Fruit fly (Drosophila melanogaster): Measurements from ENCODE around the gene mRF1.

mRF1 gene

DNA sequence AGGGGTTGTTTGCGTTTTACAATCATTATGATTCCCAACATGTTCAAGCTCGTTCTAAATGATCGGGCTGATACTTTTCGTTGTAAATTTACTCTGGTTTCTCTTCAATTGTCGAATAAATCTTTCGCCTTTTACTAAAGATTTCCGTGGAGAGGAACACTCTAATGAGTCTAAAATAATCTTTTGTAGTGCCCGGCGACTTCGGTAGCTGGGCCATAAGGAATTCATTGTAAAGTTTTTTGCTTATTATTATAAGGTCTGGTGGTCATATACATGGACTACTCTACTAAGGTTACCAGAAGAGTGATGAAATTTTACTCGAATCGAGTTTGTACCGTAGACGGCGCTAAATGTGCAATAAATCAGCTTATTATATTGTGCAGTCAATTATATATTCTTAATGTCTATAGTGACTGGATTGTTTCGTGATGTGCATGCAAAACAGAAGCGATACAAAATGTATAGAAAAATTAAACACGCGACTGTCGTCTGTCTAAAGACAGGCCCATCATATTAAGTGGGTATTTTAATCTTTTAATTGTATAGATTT lies 25.1 kb downstream of the mRF1 start:
- TF ChIP-seq Abd-B (GFP tag; optimal IDR thresholded peaks at IDR 0.05) (no peak), sv (GFP tag; optimal IDR thresholded peaks at IDR 0.05) (no peak), CrebA (GFP tag; optimal IDR thresholded peaks at IDR 0.05; ENCODE audit: borderline replicate concordance) (no peak), usp (GFP tag; optimal IDR thresholded peaks at IDR 0.05) (no peak), dl (GFP tag; optimal IDR thresholded peaks at IDR 0.05; ENCODE audit: insufficient read depth in 1 of 2, partially characterized antibody in 2 of 2) (no peak), woc (GFP tag; optimal IDR thresholded peaks at IDR 0.05) (no peak), fru (GFP tag; optimal IDR thresholded peaks at IDR 0.05) (no peak), tai (GFP tag; optimal IDR thresholded peaks at IDR 0.05) (no peak)

DNA sequence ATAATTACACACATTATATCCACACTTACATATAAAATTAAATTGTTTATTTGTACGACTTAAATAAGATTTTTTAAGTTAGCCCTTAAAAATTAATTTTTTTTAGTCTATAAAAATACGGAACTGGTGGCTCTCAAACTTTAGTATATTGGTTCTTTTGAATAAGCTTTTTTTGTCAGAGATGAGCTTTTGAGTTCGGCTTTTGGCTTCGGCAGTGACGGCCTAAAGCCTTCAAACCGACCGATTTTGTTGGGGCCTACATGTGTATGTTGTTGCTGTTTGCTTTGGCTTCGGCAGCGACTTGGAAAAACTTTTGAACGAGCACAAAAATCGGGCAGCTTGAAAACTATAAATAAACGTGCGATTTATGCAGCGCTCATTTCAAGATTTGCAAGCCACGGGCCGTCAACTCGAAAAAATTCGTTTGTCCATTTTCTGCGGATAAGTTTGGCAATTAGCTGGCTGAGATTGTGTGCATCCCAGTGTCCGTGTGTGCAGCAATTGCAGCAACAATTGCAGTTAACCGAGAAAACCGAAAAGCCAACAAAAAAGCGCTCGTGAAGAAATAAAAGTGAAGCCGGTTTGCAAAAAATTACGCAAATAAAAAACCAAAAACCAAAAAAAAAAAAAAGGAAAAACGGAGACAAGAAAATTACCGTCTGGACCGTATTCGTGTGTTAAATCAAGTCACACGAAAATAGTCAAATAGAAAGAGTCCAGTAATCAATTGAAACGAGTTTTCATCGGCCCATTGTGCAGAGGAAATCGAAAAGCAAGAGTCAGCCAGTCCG lies 26.3 kb downstream of the mRF1 start, which contains the start of gene CG16820:
Gene CG16820, plus strand, starts transcription at position 378 of the 791 bp plus-strand sequence.
- TF ChIP-seq Jra (GFP tag; optimal IDR thresholded peaks at IDR 0.05), result no peak
- TF ChIP-seq dmrt93B (GFP tag; optimal IDR thresholded peaks at IDR 0.05), result no peak
- TF ChIP-seq psq (GFP tag; optimal IDR thresholded peaks at IDR 0.05), result no peak
- no peak for TF ChIP-seq Myc (optimal IDR thresholded peaks at IDR 0.05)
- no peak for TF ChIP-seq rgr (GFP tag; optimal IDR thresholded peaks at IDR 0.05)
- no peak for TF ChIP-seq CG32264 (GFP tag; optimal IDR thresholded peaks at IDR 0.05)
- no peak for TF ChIP-seq OdsH (GFP tag; optimal IDR thresholded peaks at IDR 0.05)
- TF ChIP-seq CG9705 (GFP tag; optimal IDR thresholded peaks at IDR 0.05), result no peak
- TF ChIP-seq dl (GFP tag; optimal IDR thresholded peaks at IDR 0.05; ENCODE audit: insufficient read depth in 1 of 2, partially characterized antibody in 2 of 2), result no peak
- no peak for TF ChIP-seq lola (GFP tag; optimal IDR thresholded peaks at IDR 0.05)
- TF ChIP-seq Hnf4 (GFP tag; optimal IDR thresholded peaks at IDR 0.05), result no peak

DNA sequence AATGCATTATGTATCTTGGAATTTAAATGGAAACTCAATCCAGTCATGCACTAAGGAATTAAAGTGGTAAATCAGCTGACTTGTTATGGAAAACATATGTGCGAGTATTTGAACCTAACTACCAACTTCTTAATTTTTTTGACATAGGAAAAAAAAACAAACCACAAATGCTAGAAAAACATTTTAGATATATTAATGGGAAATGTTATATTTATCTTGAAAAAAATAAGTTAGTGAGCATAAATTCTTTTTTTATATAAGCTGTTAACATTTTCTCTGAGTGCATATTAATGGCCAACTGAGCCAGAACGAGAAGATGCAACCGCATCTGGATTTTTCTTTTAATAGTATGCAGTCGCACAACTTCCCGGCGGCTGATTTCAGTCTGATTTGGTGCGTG lies 31.4 kb downstream of the mRF1 start:
- TF ChIP-seq usp (GFP tag; optimal IDR thresholded peaks at IDR 0.05) (no peak), fru (GFP tag; optimal IDR thresholded peaks at IDR 0.05) (no peak), tai (GFP tag; optimal IDR thresholded peaks at IDR 0.05) (no peak)

DNA sequence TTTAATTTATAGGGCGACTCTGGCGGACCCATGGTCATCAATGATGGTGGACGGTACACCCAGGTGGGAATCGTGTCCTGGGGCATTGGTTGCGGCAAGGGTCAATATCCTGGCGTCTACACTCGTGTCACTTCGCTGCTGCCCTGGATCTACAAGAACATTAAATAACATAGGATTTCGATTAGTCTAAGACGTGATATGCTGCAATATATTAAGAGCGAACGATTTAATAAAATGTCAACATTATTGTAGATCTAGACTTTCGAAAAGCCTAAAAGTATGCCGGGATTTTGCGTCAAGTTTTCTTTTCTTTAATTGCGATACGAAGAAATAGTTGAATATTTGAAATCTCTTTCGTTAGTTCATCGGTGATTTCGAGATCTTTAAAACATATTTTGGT lies 37.4 kb downstream of the mRF1 start, which contains the start of gene Naa20B:
Gene Naa20B, plus strand, starts transcription at position 301 of the 400 bp plus-strand sequence.
- TF ChIP-seq GATAd (GFP tag; optimal IDR thresholded peaks at IDR 0.05) (no peak), Sp1 (GFP tag; optimal IDR thresholded peaks at IDR 0.05) (no peak), Vsx2 (GFP tag; optimal IDR thresholded peaks at IDR 0.05; ENCODE audit: partially characterized antibody) (no peak), psq (GFP tag; optimal IDR thresholded peaks at IDR 0.05) (no peak), HLH106 (tag; optimal IDR thresholded peaks at IDR 0.05) (no peak)

DNA sequence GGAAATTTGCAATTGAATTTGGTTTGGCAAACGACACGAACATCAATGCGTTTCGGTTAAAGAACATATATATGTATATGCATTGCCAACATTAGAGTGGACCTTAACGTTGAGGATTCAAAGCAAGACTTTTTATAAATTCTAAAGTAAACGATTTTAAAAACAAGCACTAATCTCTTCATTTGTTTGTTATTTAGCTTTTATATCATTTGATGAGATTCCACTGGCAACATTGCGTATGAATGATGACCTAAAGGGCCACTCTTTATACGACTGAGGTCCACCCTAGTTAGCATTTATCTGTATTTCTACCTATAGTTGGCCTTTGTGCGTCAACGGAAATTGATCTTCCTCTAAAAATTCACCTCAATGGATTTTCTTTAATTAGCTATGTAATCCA lies 38.9 kb downstream of the mRF1 start:
- TF ChIP-seq Dfd (GFP tag; optimal IDR thresholded peaks at IDR 0.05) (no peak), tai (GFP tag; optimal IDR thresholded peaks at IDR 0.05) (no peak), sv (GFP tag; optimal IDR thresholded peaks at IDR 0.05) (no peak), dl (GFP tag; optimal IDR thresholded peaks at IDR 0.05; ENCODE audit: insufficient read depth in 1 of 2, partially characterized antibody in 2 of 2) (no peak), CG9705 (GFP tag; optimal IDR thresholded peaks at IDR 0.05) (no peak), dsf (GFP tag; optimal IDR thresholded peaks at IDR 0.05; ENCODE audit: borderline replicate concordance) (no peak), Vsx2 (GFP tag; optimal IDR thresholded peaks at IDR 0.05; ENCODE audit: partially characterized antibody) (no peak), dmrt93B (GFP tag; optimal IDR thresholded peaks at IDR 0.05) (no peak), Abd-B (GFP tag; optimal IDR thresholded peaks at IDR 0.05) (no peak), foxo (GFP tag; optimal IDR thresholded peaks at IDR 0.05) (no peak)

DNA sequence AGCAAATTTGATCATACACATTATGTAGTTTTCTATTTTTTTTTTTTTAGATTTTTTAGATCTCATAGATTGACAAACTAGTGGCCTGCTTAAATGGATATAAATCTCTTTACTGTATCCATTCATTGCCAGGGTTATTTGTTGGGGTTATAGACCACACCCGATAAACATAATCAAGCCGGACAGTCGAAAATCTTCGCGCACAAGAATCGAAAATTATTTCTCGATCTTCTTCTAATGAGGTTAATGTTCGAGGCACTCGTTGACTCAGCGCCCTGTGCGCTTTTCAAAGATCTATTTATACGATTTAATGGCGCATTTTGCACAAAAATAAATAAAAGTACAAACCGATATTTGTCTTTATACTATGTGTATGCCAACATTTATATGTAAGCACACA lies 39.9 kb downstream of the mRF1 start, which contains the start of gene CG31730:
Gene CG31730, minus strand, starts transcription at position 101 of the 400 bp plus-strand sequence.
- TF ChIP-seq Hnf4 (GFP tag; optimal IDR thresholded peaks at IDR 0.05), result no peak
- no peak for TF ChIP-seq Sp1 (GFP tag; optimal IDR thresholded peaks at IDR 0.05)
- no peak for TF ChIP-seq br (GFP tag; optimal IDR thresholded peaks at IDR 0.05)
- no peak for TF ChIP-seq Dif (GFP tag; optimal IDR thresholded peaks at IDR 0.05; ENCODE audit: partially characterized antibody)
- no peak for TF ChIP-seq lola (GFP tag; optimal IDR thresholded peaks at IDR 0.05)
- TF ChIP-seq rgr (GFP tag; optimal IDR thresholded peaks at IDR 0.05), result no peak
- TF ChIP-seq brk (GFP tag; optimal IDR thresholded peaks at IDR 0.05), result no peak
- no peak for TF ChIP-seq foxo (GFP tag; optimal IDR thresholded peaks at IDR 0.05)
- no peak for TF ChIP-seq psq (GFP tag; optimal IDR thresholded peaks at IDR 0.05)
- no peak for TF ChIP-seq ey (GFP tag; optimal IDR thresholded peaks at IDR 0.05)
- TF ChIP-seq Myc (optimal IDR thresholded peaks at IDR 0.05), result no peak
- no peak for TF ChIP-seq CG32264 (GFP tag; optimal IDR thresholded peaks at IDR 0.05)
- TF ChIP-seq GATAd (GFP tag; optimal IDR thresholded peaks at IDR 0.05), result no peak
